Fruit fly (Drosophila melanogaster) whole organism, embryonic: ENCODE measurements around the gene CG17109.
A peak's percentile ranks its signal among the peaks of the same experiment; 100 is the strongest.

Source experiments
- Abd-B ChIP-seq: fragments of 200-800 bp; sonication (Bioruptor generic); optimal IDR thresholded peaks from 2 replicates; lab custom pipeline; 2018; ENCODE audit warnings: missing biosample characterization, mild to moderate bottlenecking, missing genetic modification characterization, moderate library complexity
- Atf3 ChIP-seq: fragments of 200-800 bp; sonication (Bioruptor generic); optimal IDR thresholded peaks from 3 replicates; lab custom pipeline; 2016; ENCODE audit warnings: missing biosample characterization, missing genetic modification characterization
- Atf6 ChIP-seq: fragments of 200-800 bp; sonication (Bioruptor generic); IDR thresholded peaks from 2 replicates; pipeline ENCODE4 v1.3.6; 2022; ENCODE audit warnings: missing biosample characterization, missing genetic modification characterization
- Blimp-1 ChIP-seq: fragments of 200-800 bp; sonication (Bioruptor generic); optimal IDR thresholded peaks from 3 replicates; lab custom pipeline; 2018; ENCODE audit warnings: missing biosample characterization, missing genetic modification characterization, mild to moderate bottlenecking, moderate library complexity, missing genetic modification reagents
- CG10321 ChIP-seq: fragments of 200-800 bp; sonication (Bioruptor generic); IDR thresholded peaks from 2 replicates; pipeline ENCODE4 v1.3.6; 2022; ENCODE audit warnings: missing biosample characterization, missing genetic modification characterization
- CG11456 ChIP-seq: fragments of 200-800 bp; sonication (Bioruptor generic); IDR thresholded peaks from 3 replicates; pipeline ENCODE4 v1.3.6; 2022; ENCODE audit warnings: missing biosample characterization, missing genetic modification characterization
- CG11560 ChIP-seq: fragments of 200-800 bp; sonication (Bioruptor generic); IDR thresholded peaks from 3 replicates; pipeline ENCODE4 v1.3.6; 2022; ENCODE audit warnings: missing biosample characterization, missing genetic modification characterization
- CG1233 ChIP-seq: fragments of 200-800 bp; sonication (Bioruptor generic); optimal IDR thresholded peaks from 4 replicates; lab custom pipeline; 2018; ENCODE audit warnings: missing biosample characterization, mild to moderate bottlenecking, missing genetic modification characterization
- CG13894 ChIP-seq: fragments of 200-800 bp; sonication (Bioruptor generic); optimal IDR thresholded peaks from 3 replicates; lab custom pipeline; 2018; ENCODE audit warnings: missing biosample characterization, mild to moderate bottlenecking, missing genetic modification characterization, moderate library complexity
- CG14965 ChIP-seq: fragments of 200-800 bp; sonication (Bioruptor generic); optimal IDR thresholded peaks from 2 replicates; lab custom pipeline; 2016; ENCODE audit warnings: missing biosample characterization, missing genetic modification characterization, borderline replicate concordance
- CG15479 ChIP-seq: fragments of 200-800 bp; sonication (Bioruptor generic); optimal IDR thresholded peaks from 3 replicates; lab custom pipeline; 2019; ENCODE audit warnings: missing biosample characterization, mild to moderate bottlenecking, missing genetic modification characterization, moderate library complexity
- CG1602 ChIP-seq: fragments of 200-800 bp; sonication (Bioruptor generic); optimal IDR thresholded peaks from 3 replicates; lab custom pipeline; 2016; ENCODE audit warnings: missing biosample characterization, missing genetic modification characterization
- CG16813 ChIP-seq: fragments of 200-800 bp; sonication (Bioruptor generic); IDR thresholded peaks from 3 replicates; pipeline ENCODE4 v1.3.6; 2022; ENCODE audit warnings: missing biosample characterization, missing genetic modification characterization; ENCODE audit not compliant: partially characterized antibody
- CG17802 ChIP-seq: fragments of 200-800 bp; sonication (Bioruptor generic); optimal IDR thresholded peaks from 2 replicates; lab custom pipeline; 2018; ENCODE audit warnings: missing biosample characterization, mild to moderate bottlenecking, missing genetic modification characterization, moderate library complexity
- CG18476 ChIP-seq: fragments of 200-800 bp; sonication (Bioruptor generic); optimal IDR thresholded peaks from 2 replicates; lab custom pipeline; 2016; ENCODE audit warnings: missing biosample characterization, mild to moderate bottlenecking, missing genetic modification characterization
- CG30020 ChIP-seq: fragments of 200-800 bp; optimal IDR thresholded peaks from 2 replicates; lab custom pipeline; 2019; ENCODE audit warnings: missing biosample characterization, mild to moderate bottlenecking, missing genetic modification characterization, moderate library complexity
- CG4820 ChIP-seq: fragments of 200-800 bp; sonication (Bioruptor generic); optimal IDR thresholded peaks from 3 replicates; lab custom pipeline; 2016; ENCODE audit warnings: missing biosample characterization, missing genetic modification characterization
- CG6272 ChIP-seq: fragments of 200-800 bp; sonication (Bioruptor generic); IDR thresholded peaks from 2 replicates; pipeline ENCODE4 v1.3.6; 2022; ENCODE audit warnings: missing biosample characterization, missing genetic modification characterization
- CG6683 ChIP-seq: fragments of 200-800 bp; sonication (Bioruptor generic); optimal IDR thresholded peaks from 2 replicates; lab custom pipeline; 2017; ENCODE audit warnings: missing biosample characterization, mild to moderate bottlenecking, missing genetic modification characterization, missing genetic modification reagents
- CG6791 ChIP-seq: fragments of 200-800 bp; sonication (Bioruptor generic); IDR thresholded peaks from 3 replicates; pipeline ENCODE4 v1.3.6; 2022; ENCODE audit warnings: missing biosample characterization, missing genetic modification characterization; ENCODE audit not compliant: partially characterized antibody
- CG9932 ChIP-seq: fragments of 200-800 bp; sonication (Bioruptor generic); IDR thresholded peaks from 2 replicates; pipeline ENCODE4 v1.3.6; 2022; ENCODE audit warnings: missing biosample characterization, missing genetic modification characterization
- Hand ChIP-seq: fragments of 200-800 bp; sonication (Bioruptor generic); optimal IDR thresholded peaks from 2 replicates; lab custom pipeline; 2017; ENCODE audit warnings: mild to moderate bottlenecking, missing biosample characterization, missing genetic modification reagents, missing genetic modification characterization
- Hr3 ChIP-seq: fragments of 200-800 bp; sonication (Bioruptor generic); optimal IDR thresholded peaks from 3 replicates; lab custom pipeline; 2016; ENCODE audit warnings: missing biosample characterization, missing genetic modification characterization
- Hsf ChIP-seq: fragments of 200-800 bp; sonication (Bioruptor generic); optimal IDR thresholded peaks from 3 replicates; lab custom pipeline; 2016; ENCODE audit warnings: missing biosample characterization, missing genetic modification characterization
- Kr ChIP-seq: fragments of 200-800 bp; sonication (Bioruptor generic); optimal IDR thresholded peaks from 2 replicates; lab custom pipeline; 2017; ENCODE audit warnings: missing biosample characterization, mild to moderate bottlenecking, missing genetic modification characterization
- Lhr ChIP-seq: fragments of 200-800 bp; sonication (Bioruptor generic); optimal IDR thresholded peaks from 3 replicates; lab custom pipeline; 2017; ENCODE audit warnings: mild to moderate bottlenecking, missing biosample characterization, missing genetic modification reagents, missing genetic modification characterization
- Mad ChIP-seq: fragments of 200-800 bp; sonication (Bioruptor generic); optimal IDR thresholded peaks from 2 replicates; lab custom pipeline; 2016; ENCODE audit warnings: missing biosample characterization, missing genetic modification characterization
- NC2β ChIP-seq: fragments of 200-800 bp; sonication (Bioruptor generic); optimal IDR thresholded peaks from 2 replicates; lab custom pipeline; 2016; ENCODE audit warnings: missing biosample characterization, missing genetic modification characterization
- Nf-YA ChIP-seq: fragments of 200-800 bp; sonication (Bioruptor generic); IDR thresholded peaks from 2 replicates; pipeline ENCODE4 v1.3.6; 2022; ENCODE audit warnings: missing biosample characterization, missing genetic modification characterization
- Rx ChIP-seq: fragments of 200-800 bp; sonication (Bioruptor generic); IDR thresholded peaks from 2 replicates; pipeline ENCODE4 v1.3.6; 2022; ENCODE audit warnings: missing biosample characterization, missing genetic modification characterization
- Sin3A ChIP-seq: fragments of >200 bp; optimal IDR thresholded peaks from 2 replicates; lab custom pipeline; 2018
- TFAM ChIP-seq: fragments of 200-800 bp; sonication (Bioruptor generic); optimal IDR thresholded peaks from 2 replicates; lab custom pipeline; 2017; ENCODE audit warnings: missing biosample characterization, missing genetic modification characterization, inconsistent platforms
- chinmo ChIP-seq: fragments of 200-800 bp; sonication (Bioruptor generic); IDR thresholded peaks from 4 replicates; pipeline ENCODE4 v1.3.6; 2022; ENCODE audit warnings: missing biosample characterization, missing genetic modification characterization; ENCODE audit not compliant: partially characterized antibody
- chm ChIP-seq: fragments of 200-800 bp; sonication (Bioruptor generic); IDR thresholded peaks from 2 replicates; pipeline ENCODE4 v1.3.6; 2022; ENCODE audit warnings: missing biosample characterization, missing genetic modification characterization
- crc ChIP-seq: fragments of 200-800 bp; sonication (Bioruptor generic); optimal IDR thresholded peaks from 2 replicates; lab custom pipeline; 2016; ENCODE audit warnings: missing biosample characterization, missing genetic modification characterization
- dan ChIP-seq: fragments of 200-800 bp; sonication (Bioruptor generic); IDR thresholded peaks from 2 replicates; pipeline ENCODE4 v1.3.6; 2022; ENCODE audit warnings: missing biosample characterization, missing genetic modification characterization
- dati ChIP-seq: fragments of 200-800 bp; sonication (Bioruptor generic); IDR thresholded peaks from 2 replicates; pipeline ENCODE4 v1.3.6; 2022; ENCODE audit warnings: missing biosample characterization, missing genetic modification characterization
- fru ChIP-seq: fragments of >200 bp; optimal IDR thresholded peaks from 2 replicates; lab custom pipeline; 2017
- ftz-f1 ChIP-seq: fragments of 200-800 bp; sonication (Bioruptor generic); optimal IDR thresholded peaks from 2 replicates; lab custom pipeline; 2016; ENCODE audit warnings: missing biosample characterization, missing genetic modification characterization
- gcm ChIP-seq: fragments of 200-800 bp; sonication (Bioruptor generic); optimal IDR thresholded peaks from 2 replicates; lab custom pipeline; 2019; ENCODE audit warnings: missing biosample characterization, mild to moderate bottlenecking, missing genetic modification characterization, moderate library complexity
- gt ChIP-seq: fragments of 200-800 bp; sonication (Bioruptor generic); IDR thresholded peaks from 2 replicates; pipeline ENCODE4 v1.3.6; 2022; ENCODE audit warnings: missing biosample characterization, missing genetic modification characterization
- h ChIP-seq: fragments of >200 bp; optimal IDR thresholded peaks from 2 replicates; lab custom pipeline; 2017
- kay ChIP-seq: fragments of 200-800 bp; sonication (Bioruptor generic); optimal IDR thresholded peaks from 2 replicates; lab custom pipeline; 2016; ENCODE audit warnings: missing biosample characterization, missing genetic modification characterization
- lbe ChIP-seq: fragments of 200-800 bp; sonication (Bioruptor generic); optimal IDR thresholded peaks from 2 replicates; lab custom pipeline; 2016; ENCODE audit warnings: missing biosample characterization, mild to moderate bottlenecking, missing genetic modification characterization
- lilli ChIP-seq: fragments of 200-800 bp; sonication (Bioruptor generic); optimal IDR thresholded peaks from 3 replicates; lab custom pipeline; 2016; ENCODE audit warnings: missing biosample characterization, missing genetic modification characterization
- otp ChIP-seq: fragments of 200-800 bp; sonication (Bioruptor generic); IDR thresholded peaks from 3 replicates; pipeline ENCODE4, ENCODE4 v1.3.6; 2022; ENCODE audit warnings: missing biosample characterization, missing genetic modification characterization
- row ChIP-seq: fragments of 200-800 bp; sonication (Bioruptor generic); IDR thresholded peaks from 3 replicates; pipeline ENCODE4 v1.3.6; 2022; ENCODE audit warnings: missing biosample characterization, missing genetic modification characterization
- run ChIP-seq: fragments of 200-800 bp; sonication (Bioruptor generic); optimal IDR thresholded peaks from 3 replicates; lab custom pipeline; 2018; ENCODE audit warnings: missing biosample characterization, mild to moderate bottlenecking, missing genetic modification characterization
- salm ChIP-seq: fragments of 200-800 bp; sonication (Bioruptor generic); optimal IDR thresholded peaks from 2 replicates; lab custom pipeline; 2018; ENCODE audit warnings: missing biosample characterization, mild to moderate bottlenecking, missing genetic modification characterization
- sima ChIP-seq: fragments of 200-800 bp; sonication (Bioruptor generic); optimal IDR thresholded peaks from 2 replicates; lab custom pipeline; 2016; ENCODE audit warnings: missing biosample characterization, missing genetic modification characterization
- tap ChIP-seq: fragments of 200-800 bp; optimal IDR thresholded peaks from 3 replicates; lab custom pipeline; 2019; ENCODE audit warnings: missing biosample characterization, mild to moderate bottlenecking, missing genetic modification characterization, moderate library complexity
- toy ChIP-seq: fragments of 200-800 bp; sonication (Bioruptor generic); IDR thresholded peaks from 2 replicates; pipeline ENCODE4 v1.3.6; 2022; ENCODE audit warnings: missing biosample characterization, missing genetic modification characterization
- wor ChIP-seq: fragments of 200-800 bp; sonication (Bioruptor generic); IDR thresholded peaks from 2 replicates; pipeline ENCODE4 v1.3.6; 2022; ENCODE audit warnings: missing biosample characterization, missing genetic modification characterization

Gene CG17109

dm6 chr3R:23053135-23053730, 42.3 kb upstream of the CG17109 start (continued):
- no peak for TF ChIP-seq chinmo (GFP tag; lab: Robert Waterston, UW)
- TF ChIP-seq CG6683: no peak
- TF ChIP-seq Atf6: no peak
- TF ChIP-seq Nf-YA (GFP tag; lab: Robert Waterston, UW): no peak
- TF ChIP-seq h (lab: Kevin White, UChicago): no peak
- no peak; the same call in 2 of the 3 replicates for TF ChIP-seq CG16813 (GFP tag; lab: Robert Waterston, UW)
- no peak for TF ChIP-seq Kr
- TF ChIP-seq CG18476 (GFP tag; lab: Kevin White, UChicago): no peak
- no peak for TF ChIP-seq chm (GFP tag; lab: Robert Waterston, UW)
- no peak for TF ChIP-seq Lhr
- TF ChIP-seq CG1602 (GFP tag; lab: Kevin White, UChicago): no peak
- no peak for TF ChIP-seq Blimp-1 (GFP tag; lab: Kevin White, UChicago)
- TF ChIP-seq CG6272 (GFP tag; lab: Robert Waterston, UW): no peak
- TF ChIP-seq sima: no peak
- TF ChIP-seq CG11560: peak; percentile 75; the same call in 2 of the 3 replicates
- no peak for TF ChIP-seq CG4820 (GFP tag; lab: Kevin White, UChicago)
- TF ChIP-seq toy (GFP tag; lab: Robert Waterston, UW): no peak
- TF ChIP-seq kay: no peak
- no peak for TF ChIP-seq otp (GFP tag; lab: Robert Waterston, UW)
- TF ChIP-seq CG15479 (GFP tag; lab: Kevin White, UChicago): no peak
- TF ChIP-seq CG30020 (tag; lab: Kevin White, UChicago): no peak
- TF ChIP-seq CG14965 (GFP tag; lab: Kevin White, UChicago): no peak
- TF ChIP-seq lilli (GFP tag; lab: Kevin White, UChicago): no peak
- TF ChIP-seq row (GFP tag; lab: Robert Waterston, UW): no peak; the same call in 2 of the 3 replicates
- no peak for TF ChIP-seq CG9932 (GFP tag; lab: Robert Waterston, UW)
- no peak for TF ChIP-seq Hand (GFP tag; lab: Kevin White, UChicago)
- TF ChIP-seq run (tag; lab: Kevin White, UChicago): no peak
- TF ChIP-seq tap (tag; lab: Kevin White, UChicago): no peak
- TF ChIP-seq CG17802 (tag; lab: Kevin White, UChicago): no peak
- no peak for TF ChIP-seq wor (GFP tag; lab: Robert Waterston, UW)
- no peak for TF ChIP-seq Abd-B (GFP tag; lab: Kevin White, UChicago)
- no peak for TF ChIP-seq Atf3 (GFP tag; lab: Kevin White, UChicago)
- no peak for TF ChIP-seq fru (lab: Kevin White, UChicago)
- TF ChIP-seq ftz-f1 (GFP tag; lab: Kevin White, UChicago): no peak
- TF ChIP-seq Mad (GFP tag; lab: Kevin White, UChicago): no peak
- TF ChIP-seq Sin3A (lab: Kevin White, UChicago): no peak
- no peak for TF ChIP-seq TFAM (GFP tag; lab: Kevin White, UChicago)
- no peak for TF ChIP-seq dati (GFP tag; lab: Robert Waterston, UW)
- no peak for TF ChIP-seq CG11456 (GFP tag; lab: Robert Waterston, UW)
- TF ChIP-seq CG1233 (GFP tag; lab: Kevin White, UChicago): no peak
- TF ChIP-seq CG10321 (GFP tag; lab: Robert Waterston, UW): no peak
- TF ChIP-seq CG6791 (GFP tag; lab: Robert Waterston, UW): peak; percentile 43; the same call in 1 of the 3 replicates
- no peak for TF ChIP-seq lbe (GFP tag; lab: Kevin White, UChicago)
- TF ChIP-seq CG13894: no peak
- no peak for TF ChIP-seq Hr3 (GFP tag; lab: Kevin White, UChicago)
- TF ChIP-seq crc (GFP tag; lab: Kevin White, UChicago): no peak
- no peak for TF ChIP-seq Hsf (GFP tag; lab: Kevin White, UChicago)
- TF ChIP-seq gcm: no peak
- no peak for TF ChIP-seq gt (GFP tag; lab: Robert Waterston, UW)
- no peak for TF ChIP-seq Rx
- TF ChIP-seq salm (tag; lab: Kevin White, UChicago): no peak
- no peak for TF ChIP-seq NC2β
- no peak for TF ChIP-seq dan
